Fruit fly (Drosophila melanogaster) whole organism: ENCODE results near the gene Egfrap.

Experiments
- CG8478 ChIP-seq: fragments of >200 bp; optimal IDR thresholded peaks from 2 replicates; lab custom pipeline; 2018; ENCODE audit warnings: inconsistent platforms
- EcR ChIP-seq, 2 experiments: fragments of >200 bp; optimal IDR thresholded peaks; 2 replicates each; lab custom pipeline; 2017; ENCODE audit warnings: missing biosample characterization in 2 of 2, missing genetic modification characterization in 2 of 2, missing genetic modification reagents in 2 of 2
- pan ChIP-seq: fragments of >200 bp; optimal IDR thresholded peaks from 2 replicates; lab custom pipeline; 2017
- psq ChIP-seq: fragments of >200 bp; optimal IDR thresholded peaks from 2 replicates; lab custom pipeline; 2017
- usp ChIP-seq: fragments of >200 bp; optimal IDR thresholded peaks from 2 replicates; lab custom pipeline; 2017; ENCODE audit warnings: missing biosample characterization, missing genetic modification characterization, mixed read lengths

DNA sequence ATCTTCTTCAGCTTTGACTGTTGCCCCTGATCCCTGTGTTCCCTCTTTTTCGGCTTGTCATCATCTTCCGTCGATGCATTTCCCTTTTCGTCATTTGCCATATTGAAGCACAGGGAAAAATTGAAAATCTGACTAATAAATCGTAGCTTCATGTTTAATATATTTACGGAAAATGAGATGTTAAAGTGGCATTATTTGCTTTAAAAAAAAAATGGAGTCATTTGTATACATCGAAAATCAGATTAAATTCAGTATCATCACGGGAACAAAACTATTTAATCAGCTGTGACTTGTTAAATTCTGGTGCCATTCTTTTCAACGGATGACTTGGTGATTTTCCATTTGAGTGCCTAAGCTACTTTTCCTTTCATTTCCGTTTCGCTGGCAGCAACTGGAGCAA is 43.9 kb downstream of the Egfrap start, which contains the start of gene CG10486:
- no peak for TF ChIP-seq psq (lab: Kevin White, UChicago)
- no peak for TF ChIP-seq pan
- TF ChIP-seq usp = no peak
- TF ChIP-seq EcR (GFP tag; optimal IDR thresholded peaks at IDR 0.05; lab: Kevin White, UChicago) = no peak
- TF ChIP-seq CG8478 (lab: Kevin White, UChicago) = no peak
